Fruit fly (Drosophila melanogaster) whole organism, embryonic: Measurements from ENCODE around the gene CG15040.

Source experiments
- Asciz ChIP-seq: fragments of 200-800 bp; sonication (Bioruptor generic); optimal IDR thresholded peaks from 2 replicates; lab custom pipeline; 2017; ENCODE audit warnings: missing biosample characterization, mild to moderate bottlenecking, missing genetic modification characterization, missing genetic modification reagents
- CG11723 ChIP-seq: fragments of 200-800 bp; sonication (Bioruptor generic); optimal IDR thresholded peaks from 2 replicates; lab custom pipeline; 2017; ENCODE audit warnings: missing biosample characterization, mild to moderate bottlenecking, missing genetic modification characterization
- CG12659 ChIP-seq: fragments of 200-800 bp; sonication (Bioruptor generic); optimal IDR thresholded peaks from 3 replicates; lab custom pipeline; 2017; ENCODE audit warnings: mild to moderate bottlenecking, missing biosample characterization, missing genetic modification reagents, missing genetic modification characterization
- CG15011 ChIP-seq: fragments of 200-800 bp; sonication (Bioruptor generic); optimal IDR thresholded peaks from 3 replicates; lab custom pipeline; 2018; ENCODE audit warnings: missing biosample characterization, mild to moderate bottlenecking, missing genetic modification characterization
- CG17359 ChIP-seq: fragments of 200-800 bp; sonication (Bioruptor generic); optimal IDR thresholded peaks from 3 replicates; lab custom pipeline; 2018; ENCODE audit warnings: missing biosample characterization, mild to moderate bottlenecking, missing genetic modification characterization, moderate library complexity
- CG17385 ChIP-seq: fragments of 200-800 bp; sonication (Bioruptor generic); optimal IDR thresholded peaks from 3 replicates; lab custom pipeline; 2018; ENCODE audit warnings: missing biosample characterization, mild to moderate bottlenecking, missing genetic modification characterization
- CG1792 ChIP-seq: fragments of 200-800 bp; sonication (Bioruptor generic); optimal IDR thresholded peaks from 2 replicates; lab custom pipeline; 2016; ENCODE audit warnings: missing biosample characterization, missing genetic modification characterization
- CG18011 ChIP-seq: fragments of 200-800 bp; sonication (Bioruptor generic); optimal IDR thresholded peaks from 2 replicates; lab custom pipeline; 2017; ENCODE audit warnings: missing biosample characterization, missing genetic modification characterization, mild to moderate bottlenecking, moderate library complexity, missing genotype
- CG2129 ChIP-seq: fragments of 200-800 bp; sonication (Bioruptor generic); IDR thresholded peaks from 2 replicates; pipeline ENCODE4 v1.3.6; 2022; ENCODE audit warnings: missing biosample characterization, missing genetic modification characterization; ENCODE audit not compliant: partially characterized antibody
- CG2199 ChIP-seq: fragments of 200-800 bp; sonication (Bioruptor generic); IDR thresholded peaks from 3 replicates; pipeline ENCODE4 v1.3.6; 2022; ENCODE audit warnings: missing biosample characterization, missing genetic modification characterization
- CG2889 ChIP-seq: fragments of 200-800 bp; sonication (Bioruptor generic); IDR thresholded peaks from 3 replicates; pipeline ENCODE4 v1.3.6; 2022; ENCODE audit warnings: missing biosample characterization, missing genetic modification characterization
- CG32767 ChIP-seq: fragments of 200-800 bp; sonication (Bioruptor generic); IDR thresholded peaks from 2 replicates; pipeline ENCODE4 v1.3.6; 2022; ENCODE audit warnings: missing biosample characterization, missing genetic modification characterization
- CG3281 ChIP-seq: fragments of 200-800 bp; sonication (Bioruptor generic); optimal IDR thresholded peaks from 3 replicates; lab custom pipeline; 2017; ENCODE audit warnings: missing biosample characterization, mild to moderate bottlenecking, missing genetic modification characterization
- CG34224 ChIP-seq: fragments of 200-800 bp; sonication (Bioruptor generic); IDR thresholded peaks from 3 replicates; pipeline ENCODE4 v1.3.6; 2022; ENCODE audit warnings: missing biosample characterization, missing genetic modification characterization; ENCODE audit not compliant: partially characterized antibody
- CG3847 ChIP-seq: fragments of 200-800 bp; sonication (Bioruptor generic); IDR thresholded peaks from 2 replicates; pipeline ENCODE4 v1.3.6; 2022; ENCODE audit warnings: missing biosample characterization, missing genetic modification characterization
- CG42726 ChIP-seq: fragments of 200-800 bp; sonication (Bioruptor generic); IDR thresholded peaks from 2 replicates; pipeline ENCODE4 v1.3.6; 2022; ENCODE audit warnings: missing biosample characterization, missing genetic modification characterization; ENCODE audit not compliant: partially characterized antibody
- CG4820 ChIP-seq: fragments of 200-800 bp; sonication (Bioruptor generic); optimal IDR thresholded peaks from 3 replicates; lab custom pipeline; 2016; ENCODE audit warnings: missing biosample characterization, missing genetic modification characterization
- CG4854 ChIP-seq: fragments of 200-800 bp; sonication (Bioruptor generic); optimal IDR thresholded peaks from 2 replicates; lab custom pipeline; 2016; ENCODE audit warnings: missing biosample characterization, missing genetic modification characterization, inconsistent platforms
- CG7372 ChIP-seq: fragments of 200-800 bp; sonication (Bioruptor generic); IDR thresholded peaks from 2 replicates; pipeline ENCODE4 v1.3.6; 2022; ENCODE audit warnings: missing biosample characterization, missing genetic modification characterization
- CG7839 ChIP-seq: fragments of 200-800 bp; sonication (Bioruptor generic); optimal IDR thresholded peaks from 3 replicates; lab custom pipeline; 2018; ENCODE audit warnings: missing biosample characterization, mild to moderate bottlenecking, missing genetic modification characterization, moderate library complexity
- CG9727 ChIP-seq: fragments of 200-800 bp; sonication (Bioruptor generic); optimal IDR thresholded peaks from 3 replicates; lab custom pipeline; 2017; ENCODE audit warnings: missing biosample characterization, mild to moderate bottlenecking, missing genetic modification characterization
- CTCF ChIP-seq: fragments of 200-800 bp; sonication (Bioruptor generic); optimal IDR thresholded peaks from 2 replicates; lab custom pipeline; 2017; ENCODE audit warnings: missing biosample characterization, mild to moderate bottlenecking, missing genetic modification characterization, moderate library complexity
- D ChIP-seq, 2 experiments: fragments of 200-800 bp in 1 of 2; fragments of >200 bp in 1 of 2; sonication (Bioruptor generic) in 1 of 2; optimal IDR thresholded peaks; 2 replicates in 1 of 2; 3 replicates in 1 of 2; lab custom pipeline; 2017; ENCODE audit warnings: mild to moderate bottlenecking in 1 of 2, missing biosample characterization in 1 of 2, missing genetic modification characterization in 1 of 2, missing genetic modification reagents in 1 of 2
- D19A ChIP-seq: fragments of 200-800 bp; optimal IDR thresholded peaks from 3 replicates; lab custom pipeline; 2019; ENCODE audit warnings: missing biosample characterization, mild to moderate bottlenecking, missing genetic modification characterization, moderate library complexity
- D19B ChIP-seq: fragments of 200-800 bp; sonication (Bioruptor generic); optimal IDR thresholded peaks from 2 replicates; lab custom pipeline; 2017; ENCODE audit warnings: missing biosample characterization, mild to moderate bottlenecking, missing genetic modification characterization
- ERR ChIP-seq: fragments of 200-800 bp; sonication (Bioruptor generic); optimal IDR thresholded peaks from 2 replicates; lab custom pipeline; 2016; ENCODE audit warnings: missing biosample characterization, missing genetic modification characterization
- Ets65A ChIP-seq: fragments of 200-800 bp; sonication (Bioruptor generic); peaks from one replicate; lab custom pipeline; 2016; ENCODE audit warnings: missing biosample characterization, missing genetic modification characterization
- Ets97D ChIP-seq: fragments of 200-800 bp; sonication (Bioruptor generic); optimal IDR thresholded peaks from 3 replicates; lab custom pipeline; 2016; ENCODE audit warnings: missing biosample characterization, missing genetic modification characterization
- HmgD ChIP-seq: fragments of 200-800 bp; sonication (Bioruptor generic); optimal IDR thresholded peaks from 3 replicates; lab custom pipeline; 2016; ENCODE audit warnings: missing biosample characterization, missing genetic modification characterization
- Hr51 ChIP-seq, 2 experiments: fragments of 200-800 bp; sonication (Bioruptor generic); optimal IDR thresholded peaks; 2 replicates in 1 of 2; 3 replicates in 1 of 2; lab custom pipeline; 2016 to 2018; ENCODE audit warnings: missing biosample characterization in 2 of 2, missing genetic modification characterization in 2 of 2, mild to moderate bottlenecking in 1 of 2, moderate library complexity in 1 of 2
- Hsf ChIP-seq: fragments of 200-800 bp; sonication (Bioruptor generic); optimal IDR thresholded peaks from 3 replicates; lab custom pipeline; 2016; ENCODE audit warnings: missing biosample characterization, missing genetic modification characterization
- Jarid2 ChIP-seq: fragments of 200-800 bp; sonication (Bioruptor generic); optimal IDR thresholded peaks from 3 replicates; lab custom pipeline; 2017; ENCODE audit warnings: mild to moderate bottlenecking, missing biosample characterization, missing genetic modification reagents, missing genetic modification characterization
- MBD-R2 ChIP-seq: fragments of 200-800 bp; sonication (Bioruptor generic); IDR thresholded peaks from 2 replicates; pipeline ENCODE4 v1.3.6; 2022; ENCODE audit warnings: missing biosample characterization, missing genetic modification characterization
- MTF-1 ChIP-seq: fragments of 200-800 bp; sonication (Bioruptor generic); optimal IDR thresholded peaks from 2 replicates; lab custom pipeline; 2018; ENCODE audit warnings: missing biosample characterization, mild to moderate bottlenecking, missing genetic modification characterization, borderline replicate concordance
- Meics ChIP-seq: fragments of 200-800 bp; sonication (Bioruptor generic); optimal IDR thresholded peaks from 2 replicates; lab custom pipeline; 2017; ENCODE audit warnings: missing biosample characterization, mild to moderate bottlenecking, missing genetic modification characterization
- NfI ChIP-seq: fragments of 200-800 bp; sonication (Bioruptor generic); optimal IDR thresholded peaks from 3 replicates; lab custom pipeline; 2018; ENCODE audit warnings: missing biosample characterization, mild to moderate bottlenecking, missing genetic modification characterization, moderate library complexity
- cato ChIP-seq: fragments of 200-800 bp; sonication (Bioruptor generic); optimal IDR thresholded peaks from 2 replicates; lab custom pipeline; 2016; ENCODE audit warnings: missing biosample characterization, missing genetic modification characterization, borderline replicate concordance
- esg ChIP-seq: fragments of 200-800 bp; sonication (Bioruptor generic); conservative IDR thresholded peaks from 2 replicates; pipeline ENCODE4 v1.3.6; 2022; ENCODE audit warnings: missing biosample characterization, missing genetic modification characterization
- grau ChIP-seq: fragments of 200-800 bp; optimal IDR thresholded peaks from 3 replicates; lab custom pipeline; 2019; ENCODE audit warnings: missing biosample characterization, mild to moderate bottlenecking, missing genetic modification characterization, moderate library complexity
- grn ChIP-seq: fragments of 200-800 bp; sonication (Bioruptor generic); optimal IDR thresholded peaks from 3 replicates; lab custom pipeline; 2017; ENCODE audit warnings: missing biosample characterization, missing genetic modification characterization
- jigr1 ChIP-seq: fragments of 200-800 bp; sonication (Bioruptor generic); IDR thresholded peaks from 3 replicates; pipeline ENCODE4 v1.3.6; 2022; ENCODE audit warnings: missing biosample characterization, missing genetic modification characterization
- lab ChIP-seq: fragments of 200-800 bp; sonication (Bioruptor generic); optimal IDR thresholded peaks from 3 replicates; lab custom pipeline; 2017; ENCODE audit warnings: missing biosample characterization, missing genetic modification characterization, mild to moderate bottlenecking, moderate library complexity, missing genetic modification reagents
- maf-S ChIP-seq: fragments of 200-800 bp; sonication (Bioruptor generic); optimal IDR thresholded peaks from 2 replicates; lab custom pipeline; 2016; ENCODE audit warnings: missing biosample characterization, missing genetic modification characterization
- nmo ChIP-seq: fragments of 200-800 bp; sonication (Bioruptor generic); optimal IDR thresholded peaks from 2 replicates; lab custom pipeline; 2018; ENCODE audit warnings: missing biosample characterization, mild to moderate bottlenecking, missing genetic modification characterization, moderate library complexity
- pzg ChIP-seq: fragments of 200-800 bp; sonication (Bioruptor generic); optimal IDR thresholded peaks from 3 replicates; lab custom pipeline; 2018; ENCODE audit warnings: missing biosample characterization, mild to moderate bottlenecking, missing genetic modification characterization, moderate library complexity
- sens-2 ChIP-seq: fragments of 200-800 bp; sonication (Bioruptor generic); IDR thresholded peaks from 2 replicates; pipeline ENCODE4 v1.3.6; 2022; ENCODE audit warnings: missing biosample characterization, missing genetic modification characterization
- shn ChIP-seq: fragments of 200-800 bp; sonication (Bioruptor generic); optimal IDR thresholded peaks from 3 replicates; lab custom pipeline; 2016; ENCODE audit warnings: missing biosample characterization, missing genetic modification characterization
- ssp ChIP-seq: fragments of 200-800 bp; sonication (Bioruptor generic); IDR thresholded peaks from 2 replicates; pipeline ENCODE4 v1.3.6; 2022; ENCODE audit warnings: missing biosample characterization, missing genetic modification characterization
- trem ChIP-seq: fragments of 200-800 bp; optimal IDR thresholded peaks from 3 replicates; lab custom pipeline; 2019; ENCODE audit warnings: missing biosample characterization, mild to moderate bottlenecking, missing genetic modification characterization, moderate library complexity
- vfl ChIP-seq: fragments of 200-800 bp; sonication (Bioruptor generic); optimal IDR thresholded peaks from 2 replicates; lab custom pipeline; 2016; ENCODE audit warnings: missing biosample characterization, missing genetic modification characterization
- wdn ChIP-seq: fragments of 200-800 bp; sonication (Bioruptor generic); IDR thresholded peaks from 2 replicates; pipeline ENCODE4 v1.3.6; 2022; ENCODE audit warnings: missing biosample characterization, missing genetic modification characterization

Gene CG15040

dm6 chrX:18634716-18635115, 17.3 kb upstream of the CG15040 start, which contains the start of gene wgn (continued):
- peak; percentile 46; the same call in 1 of the 2 replicates for TF ChIP-seq CG42726 (GFP tag; lab: Robert Waterston, UW)
- TF ChIP-seq CG2129 (GFP tag; lab: Robert Waterston, UW), result peak; percentile 74
- TF ChIP-seq CG34224 (GFP tag; lab: Robert Waterston, UW), result peak; percentile 86
- no peak for TF ChIP-seq CG17359
- no peak for TF ChIP-seq Ets65A (GFP tag; lab: Kevin White, UChicago)
- no peak for TF ChIP-seq CG18011 (GFP tag; lab: Kevin White, UChicago)
- TF ChIP-seq MBD-R2 (GFP tag; lab: Robert Waterston, UW), result no peak
- no peak for TF ChIP-seq D19B (GFP tag; lab: Kevin White, UChicago)
- TF ChIP-seq CG4820 (GFP tag; lab: Kevin White, UChicago), result no peak
- no peak for TF ChIP-seq CG1792 (GFP tag; lab: Kevin White, UChicago)
- no peak for TF ChIP-seq vfl (GFP tag; lab: Kevin White, UChicago)
- peak; percentile 95 for TF ChIP-seq Jarid2 (GFP tag; lab: Kevin White, UChicago)
- TF ChIP-seq lab, result peak; percentile 36
- TF ChIP-seq CG11723 (GFP tag; lab: Kevin White, UChicago), result no peak
- no peak for TF ChIP-seq wdn (GFP tag; lab: Robert Waterston, UW)
- no peak for TF ChIP-seq maf-S (GFP tag; lab: Kevin White, UChicago)
- no peak for TF ChIP-seq Hr51 (GFP tag; optimal IDR thresholded peaks at IDR 0.05; lab: Kevin White, UChicago)
- TF ChIP-seq Ets97D (GFP tag; lab: Kevin White, UChicago), result no peak
- TF ChIP-seq NfI, result no peak
- no peak for TF ChIP-seq CTCF
- peak; percentile 4 for TF ChIP-seq CG17385
- no peak for TF ChIP-seq esg (GFP tag; lab: Robert Waterston, UW)
- TF ChIP-seq CG7839 (tag; lab: Kevin White, UChicago), result no peak
- TF ChIP-seq ssp, result no peak
- no peak for TF ChIP-seq sens-2 (GFP tag; lab: Robert Waterston, UW)
- TF ChIP-seq CG9727 (GFP tag; lab: Kevin White, UChicago), result no peak
- TF ChIP-seq pzg (GFP tag; lab: Kevin White, UChicago), result no peak
- no peak for TF ChIP-seq cato (GFP tag; lab: Kevin White, UChicago)
- TF ChIP-seq nmo (GFP tag; lab: Kevin White, UChicago), result no peak
- TF ChIP-seq Meics, result no peak
- TF ChIP-seq grn (GFP tag; lab: Kevin White, UChicago), result peak; percentile 24
- no peak for TF ChIP-seq CG7372 (GFP tag; lab: Robert Waterston, UW)
- TF ChIP-seq CG32767, result no peak
- no peak for TF ChIP-seq jigr1 (GFP tag; lab: Robert Waterston, UW)
- TF ChIP-seq CG2199 (GFP tag; lab: Robert Waterston, UW), result peak; percentile 93
- no peak for TF ChIP-seq D19A (tag; lab: Kevin White, UChicago)
- no peak for TF ChIP-seq CG15011
- TF ChIP-seq trem (tag; lab: Kevin White, UChicago), result no peak
- TF ChIP-seq CG4854 (GFP tag; lab: Kevin White, UChicago), result no peak
- no peak for TF ChIP-seq CG3281 (GFP tag; lab: Kevin White, UChicago)
- no peak for TF ChIP-seq CG2889
- TF ChIP-seq Hsf (GFP tag; lab: Kevin White, UChicago), result no peak
- no peak for TF ChIP-seq CG3847 (GFP tag; lab: Robert Waterston, UW)
- TF ChIP-seq MTF-1 (GFP tag; lab: Kevin White, UChicago), result peak; percentile 2
- no peak for TF ChIP-seq Asciz (GFP tag; lab: Kevin White, UChicago)
- TF ChIP-seq grau (tag; lab: Kevin White, UChicago), result no peak
- no peak for TF ChIP-seq shn (GFP tag; lab: Kevin White, UChicago)
- TF ChIP-seq D (optimal IDR thresholded peaks at IDR 0.05; lab: Kevin White, UChicago), result no peak
- no peak for TF ChIP-seq D (GFP tag; optimal IDR thresholded peaks at IDR 0.05; lab: Kevin White, UChicago)
- TF ChIP-seq CG12659 (GFP tag; lab: Kevin White, UChicago), result no peak
- no peak for TF ChIP-seq ERR (GFP tag; lab: Kevin White, UChicago)
- no peak for TF ChIP-seq HmgD (GFP tag; lab: Kevin White, UChicago)
